Fruit fly (Drosophila melanogaster) whole organism, embryonic: ENCODE data around the gene crq.

Experiments used
- Atf3 ChIP-seq: fragments of 200-800 bp; sonication (Bioruptor generic); optimal IDR thresholded peaks from 3 replicates; lab custom pipeline; 2016; ENCODE audit warnings: missing biosample characterization, missing genetic modification characterization
- B-H1 ChIP-seq: fragments of 200-800 bp; sonication (Bioruptor generic); IDR thresholded peaks from 3 replicates; pipeline ENCODE4 v1.3.6; 2022; ENCODE audit warnings: missing biosample characterization, missing genetic modification characterization
- Blimp-1 ChIP-seq: fragments of 200-800 bp; sonication (Bioruptor generic); optimal IDR thresholded peaks from 3 replicates; lab custom pipeline; 2018; ENCODE audit warnings: missing biosample characterization, missing genetic modification characterization, mild to moderate bottlenecking, moderate library complexity, missing genetic modification reagents
- C15 ChIP-seq: fragments of 200-800 bp; sonication (Bioruptor generic); IDR thresholded peaks from 3 replicates; pipeline ENCODE4 v1.3.6; 2022; ENCODE audit warnings: missing biosample characterization, missing genetic modification characterization
- CG1024 ChIP-seq: fragments of 200-800 bp; sonication (Bioruptor generic); IDR thresholded peaks from 2 replicates; pipeline ENCODE4 v1.3.6; 2022; ENCODE audit warnings: missing biosample characterization, missing genetic modification characterization
- CG10654 ChIP-seq: fragments of 200-800 bp; sonication (Bioruptor generic); optimal IDR thresholded peaks from 2 replicates; lab custom pipeline; 2016; ENCODE audit warnings: missing biosample characterization, missing genetic modification characterization
- CG11723 ChIP-seq: fragments of 200-800 bp; sonication (Bioruptor generic); optimal IDR thresholded peaks from 2 replicates; lab custom pipeline; 2017; ENCODE audit warnings: missing biosample characterization, mild to moderate bottlenecking, missing genetic modification characterization
- CG12155 ChIP-seq: fragments of 200-800 bp; sonication (Bioruptor generic); optimal IDR thresholded peaks from 3 replicates; lab custom pipeline; 2016; ENCODE audit warnings: missing biosample characterization, missing genetic modification characterization
- CG14710 ChIP-seq: fragments of 200-800 bp; sonication (Bioruptor generic); optimal IDR thresholded peaks from 3 replicates; lab custom pipeline; 2019; ENCODE audit warnings: missing biosample characterization, mild to moderate bottlenecking, missing genetic modification characterization, moderate library complexity
- CG1602 ChIP-seq: fragments of 200-800 bp; sonication (Bioruptor generic); optimal IDR thresholded peaks from 3 replicates; lab custom pipeline; 2016; ENCODE audit warnings: missing biosample characterization, missing genetic modification characterization
- CG1603 ChIP-seq: fragments of 200-800 bp; sonication (Bioruptor generic); optimal IDR thresholded peaks from 2 replicates; lab custom pipeline; 2019; ENCODE audit warnings: missing biosample characterization, mild to moderate bottlenecking, missing genetic modification characterization, moderate library complexity
- CG16863 ChIP-seq: fragments of 200-800 bp; sonication (Bioruptor generic); optimal IDR thresholded peaks from 3 replicates; lab custom pipeline; 2016; ENCODE audit warnings: missing biosample characterization, missing genetic modification characterization
- CG18476 ChIP-seq: fragments of 200-800 bp; sonication (Bioruptor generic); optimal IDR thresholded peaks from 2 replicates; lab custom pipeline; 2016; ENCODE audit warnings: missing biosample characterization, mild to moderate bottlenecking, missing genetic modification characterization
- CG33213 ChIP-seq: fragments of 200-800 bp; sonication (Bioruptor generic); optimal IDR thresholded peaks from 3 replicates; lab custom pipeline; 2016; ENCODE audit warnings: missing biosample characterization, missing genetic modification characterization
- CG42726 ChIP-seq: fragments of 200-800 bp; sonication (Bioruptor generic); IDR thresholded peaks from 2 replicates; pipeline ENCODE4 v1.3.6; 2022; ENCODE audit warnings: missing biosample characterization, missing genetic modification characterization; ENCODE audit not compliant: partially characterized antibody
- CG6654 ChIP-seq: fragments of 200-800 bp; sonication (Bioruptor generic); optimal IDR thresholded peaks from 2 replicates; lab custom pipeline; 2017; ENCODE audit warnings: missing biosample characterization, mild to moderate bottlenecking, missing genetic modification characterization
- CG7357 ChIP-seq: fragments of 200-800 bp; sonication (Bioruptor generic); IDR thresholded peaks from 3 replicates; pipeline ENCODE4 v1.3.6; 2022; ENCODE audit warnings: missing biosample characterization, missing genetic modification characterization
- CG7556 ChIP-seq: fragments of 200-800 bp; sonication (Bioruptor generic); optimal IDR thresholded peaks from 2 replicates; lab custom pipeline; 2017; ENCODE audit warnings: missing biosample characterization, mild to moderate bottlenecking, missing genetic modification characterization
- CG8765 ChIP-seq: fragments of 200-800 bp; sonication (Bioruptor generic); IDR thresholded peaks from 2 replicates; pipeline ENCODE4 v1.3.6; 2022; ENCODE audit warnings: missing biosample characterization, missing genetic modification characterization
- CG9609 ChIP-seq: fragments of 200-800 bp; sonication (Bioruptor generic); optimal IDR thresholded peaks from 3 replicates; lab custom pipeline; 2016; ENCODE audit warnings: missing biosample characterization, missing genetic modification characterization
- CG9876 ChIP-seq: fragments of 200-800 bp; sonication (Bioruptor generic); optimal IDR thresholded peaks from 2 replicates; lab custom pipeline; 2016; ENCODE audit warnings: missing biosample characterization, missing genetic modification characterization
- ERR ChIP-seq: fragments of 200-800 bp; sonication (Bioruptor generic); optimal IDR thresholded peaks from 2 replicates; lab custom pipeline; 2016; ENCODE audit warnings: missing biosample characterization, missing genetic modification characterization
- Ets65A ChIP-seq: fragments of 200-800 bp; sonication (Bioruptor generic); peaks from one replicate; lab custom pipeline; 2016; ENCODE audit warnings: missing biosample characterization, missing genetic modification characterization
- GATAe ChIP-seq: fragments of 200-800 bp; sonication (Bioruptor generic); conservative IDR thresholded peaks from 2 replicates; pipeline ENCODE4 v1.3.6; 2022; ENCODE audit warnings: missing biosample characterization, missing genetic modification characterization
- HLH4C ChIP-seq: fragments of 200-800 bp; sonication (Bioruptor generic); IDR thresholded peaks from 3 replicates; pipeline ENCODE4 v1.3.6; 2022; ENCODE audit warnings: missing biosample characterization, missing genetic modification characterization; ENCODE audit not compliant: partially characterized antibody
- Hand ChIP-seq: fragments of 200-800 bp; sonication (Bioruptor generic); optimal IDR thresholded peaks from 2 replicates; lab custom pipeline; 2017; ENCODE audit warnings: mild to moderate bottlenecking, missing biosample characterization, missing genetic modification reagents, missing genetic modification characterization
- Meics ChIP-seq: fragments of 200-800 bp; sonication (Bioruptor generic); optimal IDR thresholded peaks from 2 replicates; lab custom pipeline; 2017; ENCODE audit warnings: missing biosample characterization, mild to moderate bottlenecking, missing genetic modification characterization
- Mes4 ChIP-seq: fragments of 200-800 bp; sonication (Bioruptor generic); optimal IDR thresholded peaks from 2 replicates; lab custom pipeline; 2016; ENCODE audit warnings: missing biosample characterization, missing genetic modification characterization
- Ravus ChIP-seq: fragments of 200-800 bp; sonication (Bioruptor generic); IDR thresholded peaks from 2 replicates; pipeline ENCODE4 v1.3.6; 2022; ENCODE audit warnings: missing biosample characterization, missing genetic modification characterization
- Rfx ChIP-seq: fragments of 200-800 bp; sonication (Bioruptor generic); IDR thresholded peaks from 2 replicates; pipeline ENCODE4 v1.3.6; 2022; ENCODE audit warnings: missing biosample characterization, missing genetic modification characterization
- Rx ChIP-seq: fragments of 200-800 bp; sonication (Bioruptor generic); IDR thresholded peaks from 2 replicates; pipeline ENCODE4 v1.3.6; 2022; ENCODE audit warnings: missing biosample characterization, missing genetic modification characterization
- Sin3A ChIP-seq: fragments of >200 bp; optimal IDR thresholded peaks from 2 replicates; lab custom pipeline; 2018
- Taf1 ChIP-seq: fragments of 200-800 bp; sonication (Bioruptor generic); IDR thresholded peaks from 2 replicates; pipeline ENCODE4 v1.3.6; 2022; ENCODE audit warnings: missing biosample characterization, missing genetic modification characterization
- ap ChIP-seq: fragments of 200-800 bp; sonication (Bioruptor generic); IDR thresholded peaks from 2 replicates; pipeline ENCODE4 v1.3.6; 2022; ENCODE audit warnings: missing biosample characterization, missing genetic modification characterization
- btn ChIP-seq: fragments of 200-800 bp; sonication (Bioruptor generic); optimal IDR thresholded peaks from 2 replicates; lab custom pipeline; 2016; ENCODE audit warnings: missing biosample characterization, missing genetic modification characterization
- crp ChIP-seq, 2 experiments: fragments of 200-800 bp; sonication (Bioruptor generic); optimal IDR thresholded peaks; 2 replicates in 1 of 2; 3 replicates in 1 of 2; lab custom pipeline; 2017; ENCODE audit warnings: missing biosample characterization in 2 of 2, missing genetic modification characterization in 2 of 2, mild to moderate bottlenecking in 1 of 2, moderate library complexity in 1 of 2
- dmrt99B ChIP-seq: fragments of 200-800 bp; sonication (Bioruptor generic); optimal IDR thresholded peaks from 2 replicates; lab custom pipeline; 2018; ENCODE audit warnings: missing biosample characterization, mild to moderate bottlenecking, missing genetic modification characterization, moderate library complexity
- fd64A ChIP-seq: fragments of 200-800 bp; sonication (Bioruptor generic); optimal IDR thresholded peaks from 3 replicates; lab custom pipeline; 2018; ENCODE audit warnings: missing biosample characterization, mild to moderate bottlenecking, missing genetic modification characterization
- fd96Cb ChIP-seq: fragments of 200-800 bp; sonication (Bioruptor generic); optimal IDR thresholded peaks from 2 replicates; lab custom pipeline; 2018; ENCODE audit warnings: missing biosample characterization, mild to moderate bottlenecking, missing genetic modification characterization, moderate library complexity
- gro ChIP-seq: fragments of 200-800 bp; sonication (Bioruptor generic); optimal IDR thresholded peaks from 2 replicates; lab custom pipeline; 2016; ENCODE audit warnings: missing biosample characterization, missing genetic modification characterization
- jigr1 ChIP-seq: fragments of 200-800 bp; sonication (Bioruptor generic); IDR thresholded peaks from 3 replicates; pipeline ENCODE4 v1.3.6; 2022; ENCODE audit warnings: missing biosample characterization, missing genetic modification characterization
- ken ChIP-seq: fragments of 200-800 bp; sonication (Bioruptor generic); IDR thresholded peaks from 3 replicates; pipeline ENCODE4 v1.3.6; 2022; ENCODE audit warnings: missing biosample characterization, missing genetic modification characterization
- klu ChIP-seq: fragments of 200-800 bp; sonication (Bioruptor generic); IDR thresholded peaks from 2 replicates; pipeline ENCODE4 v1.3.6; 2022; ENCODE audit warnings: missing biosample characterization, missing genetic modification characterization
- mam ChIP-seq: fragments of 200-800 bp; sonication (Bioruptor generic); optimal IDR thresholded peaks from 3 replicates; lab custom pipeline; 2016; ENCODE audit warnings: missing biosample characterization, missing genetic modification characterization
- phol ChIP-seq: fragments of 200-800 bp; sonication (Bioruptor generic); optimal IDR thresholded peaks from 3 replicates; lab custom pipeline; 2018; ENCODE audit warnings: missing biosample characterization, mild to moderate bottlenecking, missing genetic modification characterization, moderate library complexity
- pros ChIP-seq: fragments of 200-800 bp; sonication (Bioruptor generic); optimal IDR thresholded peaks from 3 replicates; lab custom pipeline; 2019; ENCODE audit warnings: missing biosample characterization, mild to moderate bottlenecking, missing genetic modification characterization, moderate library complexity
- psq ChIP-seq: fragments of 200-800 bp; sonication (Bioruptor generic); optimal IDR thresholded peaks from 2 replicates; lab custom pipeline; 2017; ENCODE audit warnings: missing biosample characterization, missing genetic modification characterization
- usp ChIP-seq: fragments of >200 bp; optimal IDR thresholded peaks from 2 replicates; lab custom pipeline; 2017; ENCODE audit warnings: missing biosample characterization, missing genetic modification characterization
- wek ChIP-seq: fragments of 200-800 bp; sonication (Bioruptor generic); optimal IDR thresholded peaks from 3 replicates; lab custom pipeline; 2018; ENCODE audit warnings: missing biosample characterization, mild to moderate bottlenecking, missing genetic modification characterization, moderate library complexity
- zf30C ChIP-seq: fragments of 200-800 bp; sonication (Bioruptor generic); optimal IDR thresholded peaks from 3 replicates; lab custom pipeline; 2018; ENCODE audit warnings: missing biosample characterization, mild to moderate bottlenecking, missing genetic modification characterization
- zfh2 ChIP-seq: fragments of 200-800 bp; sonication (Bioruptor generic); optimal IDR thresholded peaks from 2 replicates; lab custom pipeline; 2016; ENCODE audit warnings: missing biosample characterization, missing genetic modification characterization

The crq gene

dm6 chr2L:480638-481399 is 28.0 kb upstream of the crq start (continued):
- no peak for TF ChIP-seq HLH4C (GFP tag; lab: Robert Waterston, UW)
- TF ChIP-seq Hand, result peak; percentile 100
- TF ChIP-seq psq (GFP tag; lab: Kevin White, UChicago), result peak; percentile 100
- peak; percentile 96 for TF ChIP-seq CG6654 (GFP tag; lab: Kevin White, UChicago)
- TF ChIP-seq zfh2 (GFP tag; lab: Kevin White, UChicago), result peak; percentile 100
- peak; percentile 99 for TF ChIP-seq CG14710
- peak; percentile 100 for TF ChIP-seq CG9876 (GFP tag; lab: Kevin White, UChicago)
- TF ChIP-seq CG1024 (GFP tag; lab: Robert Waterston, UW), result no peak
- peak; percentile 100 for TF ChIP-seq Atf3 (GFP tag; lab: Kevin White, UChicago)
- TF ChIP-seq Rx, result no peak
- peak; percentile 90 for TF ChIP-seq pros
- TF ChIP-seq Taf1, result no peak
- TF ChIP-seq Meics (GFP tag; lab: Kevin White, UChicago), result peak; percentile 100
- TF ChIP-seq crp (GFP tag; optimal IDR thresholded peaks at IDR 0.05; lab: Kevin White, UChicago), result peak; percentile 74 to 87
- peak; percentile 100 for TF ChIP-seq mam
- TF ChIP-seq CG18476 (GFP tag; lab: Kevin White, UChicago), result peak; percentile 100
- peak; percentile 100 for TF ChIP-seq Blimp-1 (GFP tag; lab: Kevin White, UChicago)
- TF ChIP-seq ERR (GFP tag; lab: Kevin White, UChicago), result peak; percentile 100
- TF ChIP-seq btn (GFP tag; lab: Kevin White, UChicago), result peak; percentile 100
- no peak for TF ChIP-seq C15
- TF ChIP-seq CG42726 (GFP tag; lab: Robert Waterston, UW), result no peak
- TF ChIP-seq CG8765, result no peak
- TF ChIP-seq phol (tag; lab: Kevin White, UChicago), result peak; percentile 100
- TF ChIP-seq fd96Cb (tag; lab: Kevin White, UChicago), result peak; percentile 100
- peak; percentile 100 for TF ChIP-seq Ets65A (GFP tag; lab: Kevin White, UChicago)
- TF ChIP-seq CG11723 (GFP tag; lab: Kevin White, UChicago), result peak; percentile 100
- no peak for TF ChIP-seq Sin3A
- no peak for TF ChIP-seq jigr1
- TF ChIP-seq ap, result no peak
- TF ChIP-seq usp (GFP tag; lab: Kevin White, UChicago), result no peak
- peak; percentile 100 for TF ChIP-seq gro (GFP tag; lab: Kevin White, UChicago)
- no peak for TF ChIP-seq B-H1
- TF ChIP-seq Rfx (GFP tag; lab: Robert Waterston, UW), result no peak
- peak; percentile 100 for TF ChIP-seq CG16863 (GFP tag; lab: Kevin White, UChicago)
- peak; percentile 98 for TF ChIP-seq wek (GFP tag; lab: Kevin White, UChicago)
- TF ChIP-seq CG7556 (GFP tag; lab: Kevin White, UChicago), result peak; percentile 100
- no peak for TF ChIP-seq GATAe (GFP tag; lab: Robert Waterston, UW)
- TF ChIP-seq CG10654 (GFP tag; lab: Kevin White, UChicago), result peak; percentile 100
- no peak for TF ChIP-seq ken
- TF ChIP-seq zf30C (GFP tag; lab: Kevin White, UChicago), result peak; percentile 59
- TF ChIP-seq CG1602 (GFP tag; lab: Kevin White, UChicago), result peak; percentile 100
- peak; percentile 100 for TF ChIP-seq CG12155 (GFP tag; lab: Kevin White, UChicago)
- TF ChIP-seq CG9609 (GFP tag; lab: Kevin White, UChicago), result peak; percentile 100
- TF ChIP-seq fd64A (GFP tag; lab: Kevin White, UChicago), result peak; percentile 100
- no peak for TF ChIP-seq Ravus
- peak; percentile 100 for TF ChIP-seq dmrt99B
- peak; percentile 99 for TF ChIP-seq CG1603 (tag; lab: Kevin White, UChicago)
- TF ChIP-seq CG7357 (GFP tag; lab: Robert Waterston, UW), result peak; percentile 100
- peak; percentile 100 for TF ChIP-seq Mes4
- peak; percentile 100 for TF ChIP-seq CG33213 (GFP tag; lab: Kevin White, UChicago)
- TF ChIP-seq klu (GFP tag; lab: Robert Waterston, UW), result no peak
